Worm (Caenorhabditis elegans) whole organism, midembryonic: ENCODE data around the gene F15H10.7.

Source experiments
- flt-1 ChIP-seq: fragments of 200-800 bp; sonication (Bioruptor generic); IDR thresholded peaks from 2 replicates; pipeline ENCODE4 v1.3.6; 2022; ENCODE audit warnings: missing genetic modification characterization, missing compliant biosample characterization
- klf-2 ChIP-seq: fragments of 200-800 bp; sonication (Bioruptor generic); conservative IDR thresholded peaks from 2 replicates; pipeline ENCODE4 v1.3.6; 2022; ENCODE audit warnings: missing genetic modification reagents, missing genetic modification characterization, missing compliant biosample characterization
- med-1 ChIP-seq: sonication (generic microtip); optimal IDR thresholded peaks from 2 replicates; lab custom pipeline; 2017; ENCODE audit warnings: missing genetic modification characterization, mild to moderate bottlenecking, missing compliant biosample characterization, antibody characterized with exemption, missing genetic modification reagents; ENCODE audit not compliant: insufficient read depth
- ztf-23 ChIP-seq: fragments of 200-800 bp; sonication (Bioruptor generic); IDR thresholded peaks from 2 replicates; pipeline ENCODE4 v1.3.6; 2022; ENCODE audit warnings: missing genetic modification reagents, missing genetic modification characterization, missing compliant biosample characterization

- TF ChIP-seq ztf-23 (GFP tag; lab: Robert Waterston, UW) (no peak), klf-2 (GFP tag; lab: Robert Waterston, UW) (no peak), med-1 (GFP tag; lab: Kevin White, UChicago) (no peak), flt-1 (no peak)
These were observed 47.3 kb upstream of the F15H10.7 start, which contains the start of gene Y32F6A.5 for ce11 chrV:10453466-10453865.
